Fruit fly (Drosophila melanogaster): Measurements from ENCODE around the gene chas.

chas gene

dm6 chrX:17712466-17712865 lies 13.9 kb upstream of the chas start (continued):
- no peak for TF ChIP-seq inv (GFP tag; IDR thresholded peaks at IDR 0.05; ENCODE audit: partially characterized antibody)
- TF ChIP-seq CkIIα-i1 (GFP tag; IDR thresholded peaks at IDR 0.05) = no peak
- TF ChIP-seq CG13296 (GFP tag; optimal IDR thresholded peaks at IDR 0.05) = no peak
- TF ChIP-seq sisA (GFP tag; IDR thresholded peaks at IDR 0.05) = no peak
- TF ChIP-seq CG1603 (tag; optimal IDR thresholded peaks at IDR 0.05) = peak; percentile 6
- no peak for TF ChIP-seq Bdp1 (GFP tag; optimal IDR thresholded peaks at IDR 0.05)
- no peak for TF ChIP-seq CG14965 (GFP tag; optimal IDR thresholded peaks at IDR 0.05; ENCODE audit: borderline replicate concordance)
- TF ChIP-seq esg (GFP tag; conservative IDR thresholded peaks at IDR 0.05) = no peak
- no peak for TF ChIP-seq mam (GFP tag; optimal IDR thresholded peaks at IDR 0.05)
- no peak for TF ChIP-seq pfk (GFP tag; optimal IDR thresholded peaks at IDR 0.05)
- TF ChIP-seq sqz (GFP tag; optimal IDR thresholded peaks at IDR 0.05) = no peak
- no peak for TF ChIP-seq Side (GFP tag; optimal IDR thresholded peaks at IDR 0.05)
- no peak for TF ChIP-seq CG18476 (GFP tag; optimal IDR thresholded peaks at IDR 0.05)
- TF ChIP-seq CG2678 (tag; optimal IDR thresholded peaks at IDR 0.05) = peak; percentile 38
- no peak for TF ChIP-seq CG13775 (GFP tag; optimal IDR thresholded peaks at IDR 0.05)
- TF ChIP-seq chn (GFP tag; optimal IDR thresholded peaks at IDR 0.05) = no peak
- TF ChIP-seq trem (tag; optimal IDR thresholded peaks at IDR 0.05) = no peak
- no peak for TF ChIP-seq CG11085 (GFP tag; IDR thresholded peaks at IDR 0.05)
- no peak for TF ChIP-seq pros (GFP tag; optimal IDR thresholded peaks at IDR 0.05)
- no peak for TF ChIP-seq crol (GFP tag; IDR thresholded peaks at IDR 0.05)
- no peak for TF ChIP-seq CG7372 (GFP tag; IDR thresholded peaks at IDR 0.05)
- TF ChIP-seq CG17568 (GFP tag; optimal IDR thresholded peaks at IDR 0.05) = no peak
- peak in 1 of 3 experiments; percentile 58 for TF ChIP-seq lola (GFP tag; optimal IDR thresholded peaks at IDR 0.05)
- TF ChIP-seq ro (GFP tag; IDR thresholded peaks at IDR 0.05) = no peak
- TF ChIP-seq CG17912 (GFP tag; optimal IDR thresholded peaks at IDR 0.05) = no peak
- TF ChIP-seq E2f1 (GFP tag; IDR thresholded peaks at IDR 0.05) = no peak
- TF ChIP-seq luna (GFP tag; optimal IDR thresholded peaks at IDR 0.05) = no peak
- TF ChIP-seq CrebB (tag; optimal IDR thresholded peaks at IDR 0.05) = no peak
- no peak for TF ChIP-seq Xbp1 (GFP tag; optimal IDR thresholded peaks at IDR 0.05)
- peak; percentile 21 for TF ChIP-seq CG12104 (GFP tag; optimal IDR thresholded peaks at IDR 0.05)
- TF ChIP-seq ac (GFP tag; optimal IDR thresholded peaks at IDR 0.05) = no peak
- peak; percentile 11 for TF ChIP-seq org-1 (GFP tag; optimal IDR thresholded peaks at IDR 0.05)
- TF ChIP-seq CG10979 (tag; optimal IDR thresholded peaks at IDR 0.05) = peak; percentile 3
- TF ChIP-seq CG18764 (GFP tag; optimal IDR thresholded peaks at IDR 0.05) = no peak
- peak; percentile 39 for TF ChIP-seq CG18262 (tag; optimal IDR thresholded peaks at IDR 0.05)
- TF ChIP-seq dmrt99B (tag; optimal IDR thresholded peaks at IDR 0.05) = peak; percentile 17
- TF ChIP-seq CG13894 (tag; optimal IDR thresholded peaks at IDR 0.05) = no peak
- TF ChIP-seq emc (GFP tag; optimal IDR thresholded peaks at IDR 0.05) = no peak
- peak; percentile 30 for TF ChIP-seq phol (tag; optimal IDR thresholded peaks at IDR 0.05)
- TF ChIP-seq hkb (optimal IDR thresholded peaks at IDR 0.05) = no peak
- no peak for TF ChIP-seq hkb (GFP tag; IDR thresholded peaks at IDR 0.05)
- no peak for TF ChIP-seq Hsf (GFP tag; optimal IDR thresholded peaks at IDR 0.05)
- TF ChIP-seq bigmax (GFP tag; optimal IDR thresholded peaks at IDR 0.05) = no peak
- TF ChIP-seq en (GFP tag; optimal IDR thresholded peaks at IDR 0.05) = no peak
- peak; percentile 55 for TF ChIP-seq gem (tag; optimal IDR thresholded peaks at IDR 0.05)
- no peak for TF ChIP-seq ssp (GFP tag; IDR thresholded peaks at IDR 0.05)
- TF ChIP-seq CG5180 (GFP tag; optimal IDR thresholded peaks at IDR 0.05) = no peak
- TF ChIP-seq CG1792 (GFP tag; optimal IDR thresholded peaks at IDR 0.05) = no peak
- TF ChIP-seq lilli (GFP tag; optimal IDR thresholded peaks at IDR 0.05) = no peak
- no peak for TF ChIP-seq NfI (GFP tag; optimal IDR thresholded peaks at IDR 0.05)
- no peak for TF ChIP-seq CG17612 (GFP tag; IDR thresholded peaks at IDR 0.05)
- TF ChIP-seq B-H1 (GFP tag; IDR thresholded peaks at IDR 0.05) = no peak

All from whole organism, embryonic.